Fruit fly (Drosophila melanogaster) whole organism, larva: ENCODE results near the gene CG9926.

ENCODE experiments used
- noc ChIP-seq: fragments of 200-800 bp; sonication (Bioruptor generic); optimal IDR thresholded peaks from 3 replicates; lab custom pipeline; 2019; ENCODE audit warnings: missing biosample characterization, mild to moderate bottlenecking, missing genetic modification characterization, moderate library complexity

Gene CG9926

DNA sequence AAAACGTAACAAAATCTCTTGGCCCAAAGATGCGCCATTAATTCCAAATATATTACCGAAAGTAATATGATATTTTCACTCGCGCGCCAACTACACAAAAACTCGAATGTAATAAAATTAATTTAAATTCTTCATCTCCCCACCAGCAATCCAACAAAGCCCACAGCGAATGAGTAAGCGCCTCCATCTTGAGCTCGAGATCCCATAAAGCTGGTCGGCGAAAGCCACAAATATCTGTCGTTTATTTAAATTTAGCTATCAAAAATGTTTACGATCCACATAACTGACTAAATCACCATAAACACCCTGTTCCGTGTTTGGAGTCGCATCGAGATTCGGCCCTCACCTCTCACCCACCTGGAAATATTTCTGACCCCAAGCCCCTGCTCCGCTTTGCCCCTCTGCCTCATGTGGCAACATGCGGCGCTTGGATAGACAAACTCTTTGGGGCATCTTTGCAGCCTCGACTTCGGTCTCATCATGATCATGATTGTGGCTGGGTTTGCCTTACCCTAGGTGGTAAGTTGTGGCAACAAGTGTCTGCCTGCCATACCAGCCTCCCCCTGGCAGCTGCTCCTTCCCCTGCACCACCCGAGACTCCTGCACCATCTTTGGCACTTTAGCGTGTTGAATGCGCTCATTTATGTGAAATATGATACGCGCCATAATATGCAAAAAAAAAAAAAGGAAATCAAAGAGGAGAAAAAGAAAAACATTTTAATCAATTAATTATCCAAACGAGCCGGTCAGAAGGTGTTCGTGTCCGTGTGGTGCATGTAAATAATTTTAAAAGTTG is 38.7 kb downstream of the CG9926 start:
- no peak for TF ChIP-seq noc (tag; lab: Kevin White, UChicago)

dm6 chr3R:13911314-13911713 is 39.6 kb downstream of the CG9926 start:
- no peak for TF ChIP-seq noc (tag; lab: Kevin White, UChicago)

dm6 chr3R:13909899-13910298 is 41.0 kb downstream of the CG9926 start:
- TF ChIP-seq noc (tag; lab: Kevin White, UChicago): no peak

dm6 chr3R:13909065-13909464 is 41.9 kb downstream of the CG9926 start:
- TF ChIP-seq noc (tag; lab: Kevin White, UChicago): no peak

dm6 chr3R:13907355-13908105 is 43.4 kb downstream of the CG9926 start:
- no peak for TF ChIP-seq noc (tag; lab: Kevin White, UChicago)

DNA sequence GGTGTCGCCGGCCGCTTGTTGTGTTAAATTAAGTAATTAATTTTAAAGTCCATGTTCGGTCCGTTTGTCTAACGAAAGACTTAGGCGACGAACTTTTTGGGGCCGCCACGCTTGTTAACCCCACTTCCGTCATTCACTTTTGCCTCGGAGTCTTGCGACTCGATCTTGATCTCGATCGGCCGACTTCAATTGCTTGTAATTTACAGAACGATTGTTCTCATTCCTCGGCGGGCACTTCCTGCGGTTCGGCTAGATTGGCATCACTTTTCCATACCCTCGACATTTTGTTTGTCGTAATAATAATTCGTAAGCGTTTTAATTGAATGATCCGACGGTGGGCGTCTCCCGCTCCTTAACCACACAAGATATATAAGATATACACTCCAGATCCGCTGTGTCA is 44.2 kb downstream of the CG9926 start:
- TF ChIP-seq noc (tag; lab: Kevin White, UChicago): no peak

DNA sequence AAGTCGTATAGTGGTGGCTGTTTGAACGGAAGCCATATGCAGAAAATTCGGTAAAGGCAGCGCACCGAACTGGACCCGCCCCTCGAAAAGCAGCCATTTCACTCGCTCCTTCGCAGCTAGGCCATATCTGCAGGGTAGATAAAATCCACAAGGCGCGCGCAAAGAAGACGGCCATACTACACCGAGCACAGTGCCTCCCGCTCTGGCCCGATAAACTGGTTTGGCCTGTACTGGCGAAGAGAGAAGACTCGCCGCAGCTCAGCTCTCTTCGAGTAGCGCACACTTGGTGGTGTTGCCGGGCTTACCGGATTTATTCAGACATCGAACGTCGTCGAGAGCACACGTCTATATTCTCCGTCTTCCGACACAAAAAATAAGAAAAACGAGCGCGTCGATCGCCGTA is 49.4 kb downstream of the CG9926 start, which contains the start of gene ems:
Gene ems, plus strand, starts transcription at position 311 of the 403 bp plus-strand sequence.
- TF ChIP-seq noc (tag; lab: Kevin White, UChicago): no peak

DNA sequence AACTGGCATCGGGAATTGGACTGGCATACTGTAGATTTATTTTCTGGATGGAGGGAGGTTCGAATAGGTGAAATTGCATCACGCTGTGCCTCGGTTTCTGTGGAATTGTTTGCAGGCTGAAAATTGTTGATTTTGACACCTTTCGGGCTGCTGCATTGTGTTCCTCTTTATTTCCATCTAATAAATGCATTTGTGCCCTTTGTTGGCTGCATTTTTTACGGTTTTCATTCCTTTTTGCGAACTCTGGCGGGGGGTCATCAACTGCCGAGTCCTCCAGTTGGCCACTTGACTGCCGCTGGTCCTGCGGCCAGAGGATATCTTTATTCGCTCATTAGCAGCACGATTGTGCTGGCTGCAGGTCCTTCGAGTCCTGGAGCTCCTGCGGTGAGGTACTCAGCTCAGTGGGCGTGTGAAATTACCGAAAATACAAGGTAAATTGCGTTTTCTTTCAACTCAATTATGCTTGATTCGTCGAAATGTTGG is 51.2 kb downstream of the CG9926 start:
- no peak for TF ChIP-seq noc (tag; lab: Kevin White, UChicago)
